Fruit fly (Drosophila melanogaster) whole organism, embryonic: ENCODE measurements around the gene Adh.

Experiments used
- Atf-2 ChIP-seq: fragments of 200-800 bp; sonication (Bioruptor generic); optimal IDR thresholded peaks from 2 replicates; lab custom pipeline; 2016; ENCODE audit warnings: missing biosample characterization, missing genetic modification characterization
- BEAF-32 ChIP-seq: fragments of 200-800 bp; sonication (Bioruptor generic); optimal IDR thresholded peaks from 3 replicates; lab custom pipeline; 2017; ENCODE audit warnings: missing biosample characterization, missing genetic modification characterization, mild to moderate bottlenecking, moderate library complexity, missing genetic modification reagents
- CG10209 ChIP-seq: fragments of 200-800 bp; sonication (Bioruptor generic); optimal IDR thresholded peaks from 3 replicates; lab custom pipeline; 2017; ENCODE audit warnings: missing biosample characterization, mild to moderate bottlenecking, missing genetic modification characterization, missing genetic modification reagents
- CG10274 ChIP-seq: fragments of 200-800 bp; sonication (Bioruptor generic); optimal IDR thresholded peaks from 3 replicates; lab custom pipeline; 2017; ENCODE audit warnings: missing biosample characterization, mild to moderate bottlenecking, missing genetic modification characterization
- CG10543 ChIP-seq: fragments of 200-800 bp; sonication (Bioruptor generic); optimal IDR thresholded peaks from 3 replicates; lab custom pipeline; 2017; ENCODE audit warnings: missing biosample characterization, mild to moderate bottlenecking, missing genetic modification characterization, moderate library complexity
- CG12155 ChIP-seq: fragments of 200-800 bp; sonication (Bioruptor generic); optimal IDR thresholded peaks from 3 replicates; lab custom pipeline; 2016; ENCODE audit warnings: missing biosample characterization, missing genetic modification characterization
- CG13894 ChIP-seq: fragments of 200-800 bp; sonication (Bioruptor generic); optimal IDR thresholded peaks from 3 replicates; lab custom pipeline; 2018; ENCODE audit warnings: missing biosample characterization, mild to moderate bottlenecking, missing genetic modification characterization, moderate library complexity
- CG16813 ChIP-seq: fragments of 200-800 bp; sonication (Bioruptor generic); IDR thresholded peaks from 3 replicates; pipeline ENCODE4 v1.3.6; 2022; ENCODE audit warnings: missing biosample characterization, missing genetic modification characterization; ENCODE audit not compliant: partially characterized antibody
- CG17568 ChIP-seq: fragments of 200-800 bp; sonication (Bioruptor generic); optimal IDR thresholded peaks from 2 replicates; lab custom pipeline; 2018; ENCODE audit warnings: missing biosample characterization, mild to moderate bottlenecking, missing genetic modification characterization, moderate library complexity
- CG1832 ChIP-seq: fragments of 200-800 bp; sonication (Bioruptor generic); optimal IDR thresholded peaks from 2 replicates; lab custom pipeline; 2017; ENCODE audit warnings: missing biosample characterization, mild to moderate bottlenecking, missing genetic modification characterization, inconsistent platforms
- CG18764 ChIP-seq: fragments of 200-800 bp; sonication (Bioruptor generic); optimal IDR thresholded peaks from 3 replicates; lab custom pipeline; 2016; ENCODE audit warnings: missing biosample characterization, missing genetic modification characterization
- CG31388 ChIP-seq: fragments of 200-800 bp; sonication (Bioruptor generic); optimal IDR thresholded peaks from 2 replicates; lab custom pipeline; 2016; ENCODE audit warnings: missing biosample characterization, missing genetic modification characterization
- CG33213 ChIP-seq: fragments of 200-800 bp; sonication (Bioruptor generic); optimal IDR thresholded peaks from 3 replicates; lab custom pipeline; 2016; ENCODE audit warnings: missing biosample characterization, missing genetic modification characterization
- CG3407 ChIP-seq: fragments of 200-800 bp; sonication (Bioruptor generic); optimal IDR thresholded peaks from 2 replicates; lab custom pipeline; 2018; ENCODE audit warnings: missing biosample characterization, mild to moderate bottlenecking, missing genetic modification characterization
- CG3995 ChIP-seq: fragments of 200-800 bp; sonication (Bioruptor generic); optimal IDR thresholded peaks from 3 replicates; lab custom pipeline; 2016; ENCODE audit warnings: missing biosample characterization, missing genetic modification characterization
- CG4282 ChIP-seq: fragments of 200-800 bp; sonication (Bioruptor generic); optimal IDR thresholded peaks from 2 replicates; lab custom pipeline; 2016; ENCODE audit warnings: missing biosample characterization, missing genetic modification characterization
- CG5245 ChIP-seq: fragments of 200-800 bp; sonication (Bioruptor generic); optimal IDR thresholded peaks from 3 replicates; lab custom pipeline; 2016; ENCODE audit warnings: missing biosample characterization, missing genetic modification characterization
- CG7963 ChIP-seq: fragments of 200-800 bp; sonication (Bioruptor generic); IDR thresholded peaks from 3 replicates; pipeline ENCODE4 v1.3.6; 2022; ENCODE audit warnings: missing biosample characterization, missing genetic modification characterization; ENCODE audit not compliant: partially characterized antibody
- Dref ChIP-seq: fragments of 200-800 bp; sonication (Bioruptor generic); IDR thresholded peaks from 2 replicates; pipeline ENCODE4 v1.3.6; 2022; ENCODE audit warnings: missing biosample characterization, missing genetic modification characterization
- E2f2 ChIP-seq: fragments of 200-800 bp; sonication (Bioruptor generic); IDR thresholded peaks from 2 replicates; pipeline ENCODE4 v1.3.6; 2022; ENCODE audit warnings: missing biosample characterization, missing genetic modification characterization
- Fer1 ChIP-seq: fragments of 200-800 bp; sonication (Bioruptor generic); optimal IDR thresholded peaks from 2 replicates; lab custom pipeline; 2017; ENCODE audit warnings: missing biosample characterization, mild to moderate bottlenecking, missing genetic modification characterization
- MTF-1 ChIP-seq: fragments of 200-800 bp; sonication (Bioruptor generic); optimal IDR thresholded peaks from 2 replicates; lab custom pipeline; 2018; ENCODE audit warnings: missing biosample characterization, mild to moderate bottlenecking, missing genetic modification characterization, borderline replicate concordance
- Max ChIP-seq: fragments of 200-800 bp; sonication (Bioruptor generic); optimal IDR thresholded peaks from 2 replicates; lab custom pipeline; 2016; ENCODE audit warnings: missing biosample characterization, mild to moderate bottlenecking, missing genetic modification characterization
- Mrtf ChIP-seq: fragments of 200-800 bp; sonication (Bioruptor generic); IDR thresholded peaks from 3 replicates; pipeline ENCODE4 v1.3.6; 2022; ENCODE audit warnings: missing biosample characterization, missing genetic modification characterization
- Neu2 ChIP-seq: fragments of 200-800 bp; sonication (Bioruptor generic); optimal IDR thresholded peaks from 3 replicates; lab custom pipeline; 2016; ENCODE audit warnings: missing biosample characterization, missing genetic modification characterization, borderline replicate concordance
- Sry-β ChIP-seq: fragments of 200-800 bp; sonication (Bioruptor generic); optimal IDR thresholded peaks from 2 replicates; lab custom pipeline; 2018; ENCODE audit warnings: missing biosample characterization, mild to moderate bottlenecking, missing genetic modification characterization, moderate library complexity
- ara ChIP-seq: fragments of 200-800 bp; sonication (Bioruptor generic); IDR thresholded peaks from 2 replicates; pipeline ENCODE4 v1.3.6; 2022; ENCODE audit warnings: missing biosample characterization, missing genetic modification characterization
- br ChIP-seq: fragments of >200 bp; optimal IDR thresholded peaks from 2 replicates; lab custom pipeline; 2017
- dmrt99B ChIP-seq: fragments of 200-800 bp; sonication (Bioruptor generic); optimal IDR thresholded peaks from 2 replicates; lab custom pipeline; 2018; ENCODE audit warnings: missing biosample characterization, mild to moderate bottlenecking, missing genetic modification characterization, moderate library complexity
- en ChIP-seq: fragments of 200-800 bp; sonication (Bioruptor generic); optimal IDR thresholded peaks from 2 replicates; lab custom pipeline; 2016; ENCODE audit warnings: missing biosample characterization, missing genetic modification characterization
- eve ChIP-seq, 2 experiments: fragments of >200 bp; optimal IDR thresholded peaks; 2 replicates each; lab custom pipeline; 2017; ENCODE audit warnings: missing biosample characterization in 2 of 2, missing genetic modification characterization in 2 of 2
- fru ChIP-seq: fragments of >200 bp; optimal IDR thresholded peaks from 2 replicates; lab custom pipeline; 2017
- gem ChIP-seq: fragments of 200-800 bp; sonication (Bioruptor generic); optimal IDR thresholded peaks from 2 replicates; lab custom pipeline; 2019; ENCODE audit warnings: missing biosample characterization, mild to moderate bottlenecking, missing genetic modification characterization, moderate library complexity
- grn ChIP-seq: fragments of 200-800 bp; sonication (Bioruptor generic); optimal IDR thresholded peaks from 3 replicates; lab custom pipeline; 2017; ENCODE audit warnings: missing biosample characterization, missing genetic modification characterization
- jigr1 ChIP-seq: fragments of 200-800 bp; sonication (Bioruptor generic); IDR thresholded peaks from 3 replicates; pipeline ENCODE4 v1.3.6; 2022; ENCODE audit warnings: missing biosample characterization, missing genetic modification characterization
- lmd ChIP-seq: fragments of 200-800 bp; sonication (Bioruptor generic); IDR thresholded peaks from 2 replicates; pipeline ENCODE4 v1.3.6; 2022; ENCODE audit warnings: missing biosample characterization, missing genetic modification characterization
- lola ChIP-seq, 3 experiments: fragments of >200 bp in 2 of 3; fragments of 200-800 bp in 1 of 3; sonication (Bioruptor generic) in 1 of 3; optimal IDR thresholded peaks; 2 replicates each; lab custom pipeline; 2017 to 2019; ENCODE audit warnings: missing biosample characterization in 3 of 3, missing genetic modification characterization in 3 of 3, mild to moderate bottlenecking in 1 of 3, moderate library complexity in 1 of 3
- nerfin-1 ChIP-seq: fragments of 200-800 bp; sonication (Bioruptor generic); optimal IDR thresholded peaks from 3 replicates; lab custom pipeline; 2019; ENCODE audit warnings: missing biosample characterization, mild to moderate bottlenecking, missing genetic modification characterization, moderate library complexity
- oc ChIP-seq: fragments of 200-800 bp; sonication (Bioruptor generic); optimal IDR thresholded peaks from 2 replicates; lab custom pipeline; 2018; ENCODE audit warnings: missing biosample characterization, mild to moderate bottlenecking, missing genetic modification characterization, moderate library complexity
- pho ChIP-seq: fragments of 200-800 bp; sonication (Bioruptor generic); optimal IDR thresholded peaks from 2 replicates; lab custom pipeline; 2016; ENCODE audit warnings: missing biosample characterization, missing genetic modification characterization
- pita ChIP-seq: fragments of 200-800 bp; sonication (Bioruptor generic); optimal IDR thresholded peaks from 2 replicates; lab custom pipeline; 2017; ENCODE audit warnings: missing biosample characterization, mild to moderate bottlenecking, missing genetic modification characterization
- ranshi ChIP-seq: fragments of 200-800 bp; sonication (Bioruptor generic); IDR thresholded peaks from 2 replicates; pipeline ENCODE4 v1.3.6; 2022; ENCODE audit warnings: missing biosample characterization, missing genetic modification characterization
- schlank ChIP-seq: fragments of 200-800 bp; sonication (Bioruptor generic); optimal IDR thresholded peaks from 2 replicates; lab custom pipeline; 2018; ENCODE audit warnings: missing biosample characterization, mild to moderate bottlenecking, missing genetic modification characterization
- ssp ChIP-seq: fragments of 200-800 bp; sonication (Bioruptor generic); IDR thresholded peaks from 2 replicates; pipeline ENCODE4 v1.3.6; 2022; ENCODE audit warnings: missing biosample characterization, missing genetic modification characterization
- tna ChIP-seq: fragments of 200-800 bp; sonication (Bioruptor generic); IDR thresholded peaks from 2 replicates; pipeline ENCODE4 v1.3.6; 2022; ENCODE audit warnings: missing biosample characterization, missing genetic modification characterization; ENCODE audit not compliant: partially characterized antibody
- toy ChIP-seq: fragments of 200-800 bp; sonication (Bioruptor generic); IDR thresholded peaks from 2 replicates; pipeline ENCODE4 v1.3.6; 2022; ENCODE audit warnings: missing biosample characterization, missing genetic modification characterization
- ttk ChIP-seq: fragments of 200-800 bp; sonication (Bioruptor generic); IDR thresholded peaks from 2 replicates; pipeline ENCODE4 v2.1.2; 2022; ENCODE audit warnings: missing biosample characterization, missing genetic modification characterization
- vvl ChIP-seq: fragments of 200-800 bp; sonication (Bioruptor generic); IDR thresholded peaks from 2 replicates; pipeline ENCODE4 v1.3.6; 2022; ENCODE audit warnings: missing biosample characterization, missing genetic modification characterization
- zen ChIP-seq: fragments of 200-800 bp; sonication (Bioruptor generic); optimal IDR thresholded peaks from 3 replicates; lab custom pipeline; 2018; ENCODE audit warnings: missing biosample characterization, mild to moderate bottlenecking, missing genetic modification characterization, moderate library complexity
- zfh2 ChIP-seq: fragments of 200-800 bp; sonication (Bioruptor generic); optimal IDR thresholded peaks from 2 replicates; lab custom pipeline; 2016; ENCODE audit warnings: missing biosample characterization, missing genetic modification characterization

The Adh gene

dm6 chr2L:14598357-14599057, 16.8 kb upstream of the Adh start (continued):
- no peak for TF ChIP-seq CG3995
- TF ChIP-seq CG17568 (GFP tag; lab: Kevin White, UChicago) = no peak
- TF ChIP-seq CG18764 (GFP tag; lab: Kevin White, UChicago) = no peak
- TF ChIP-seq zfh2 (GFP tag; lab: Kevin White, UChicago) = no peak
- TF ChIP-seq schlank (tag; lab: Kevin White, UChicago) = no peak
- peak; percentile 12; the same call in 1 of the 2 replicates for TF ChIP-seq E2f2 (GFP tag; lab: Robert Waterston, UW)
- no peak for TF ChIP-seq pita (GFP tag; lab: Kevin White, UChicago)
- no peak for TF ChIP-seq ttk
- no peak for TF ChIP-seq CG31388 (GFP tag; lab: Kevin White, UChicago)
- peak; percentile 35 for TF ChIP-seq gem (tag; lab: Kevin White, UChicago)
- TF ChIP-seq CG33213 = no peak
- TF ChIP-seq pho (GFP tag; lab: Kevin White, UChicago) = no peak
- no peak for TF ChIP-seq br (lab: Kevin White, UChicago)
- TF ChIP-seq jigr1 = no peak
- TF ChIP-seq MTF-1 (GFP tag; lab: Kevin White, UChicago) = no peak
- no peak for TF ChIP-seq ranshi (GFP tag; lab: Robert Waterston, UW)
- TF ChIP-seq CG4282 (GFP tag; lab: Kevin White, UChicago) = no peak
- no peak for TF ChIP-seq Mrtf
- peak; percentile 64 for TF ChIP-seq CG16813 (GFP tag; lab: Robert Waterston, UW)
- no peak for TF ChIP-seq Atf-2 (GFP tag; lab: Kevin White, UChicago)
- no peak for TF ChIP-seq Neu2 (GFP tag; lab: Kevin White, UChicago)
- TF ChIP-seq grn (GFP tag; lab: Kevin White, UChicago) = no peak
- 0 out of 2 replicates have a peak, but pooled peaks have one; percentile 5 for TF ChIP-seq vvl (GFP tag; lab: Robert Waterston, UW)
- no peak for TF ChIP-seq en (GFP tag; lab: Kevin White, UChicago)
- no peak for TF ChIP-seq Max
- no peak for TF ChIP-seq BEAF-32
- no peak for TF ChIP-seq CG1832 (GFP tag; lab: Kevin White, UChicago)
- peak; percentile 17 for TF ChIP-seq dmrt99B
- TF ChIP-seq lmd (GFP tag; lab: Robert Waterston, UW) = 0 out of 2 replicates have a peak, but pooled peaks have one; percentile 7
- no peak for TF ChIP-seq ara (GFP tag; lab: Robert Waterston, UW)
- TF ChIP-seq oc (tag; lab: Kevin White, UChicago) = no peak
- TF ChIP-seq CG10274 (GFP tag; lab: Kevin White, UChicago) = no peak
- peak; percentile 9 for TF ChIP-seq CG13894 (tag; lab: Kevin White, UChicago)
- TF ChIP-seq eve (GFP tag; optimal IDR thresholded peaks at IDR 0.05; lab: Kevin White, UChicago) = peak in 1 of 2 experiments; percentile 79
- no peak for TF ChIP-seq nerfin-1 (tag; lab: Kevin White, UChicago)
- no peak for TF ChIP-seq CG5245 (GFP tag; lab: Kevin White, UChicago)
- TF ChIP-seq Dref (GFP tag; lab: Robert Waterston, UW) = no peak
- TF ChIP-seq CG3407 (GFP tag; lab: Kevin White, UChicago) = no peak
- peak; percentile 1 for TF ChIP-seq CG10209 (GFP tag; lab: Kevin White, UChicago)
- no peak for TF ChIP-seq Sry-β (GFP tag; lab: Kevin White, UChicago)
- TF ChIP-seq lola (GFP tag; optimal IDR thresholded peaks at IDR 0.05; lab: Kevin White, UChicago) = no peak
- no peak for TF ChIP-seq ssp (GFP tag; lab: Robert Waterston, UW)
- peak; percentile 79 for TF ChIP-seq CG7963 (GFP tag; lab: Robert Waterston, UW)
- TF ChIP-seq toy (GFP tag; lab: Robert Waterston, UW) = no peak
- no peak for TF ChIP-seq zen (tag; lab: Kevin White, UChicago)
- TF ChIP-seq fru (lab: Kevin White, UChicago) = no peak
- no peak for TF ChIP-seq CG10543
- no peak for TF ChIP-seq CG12155 (GFP tag; lab: Kevin White, UChicago)
- peak; percentile 77 for TF ChIP-seq tna (GFP tag; lab: Robert Waterston, UW)
- TF ChIP-seq Fer1 (GFP tag; lab: Kevin White, UChicago) = no peak
